Fruit fly (Drosophila melanogaster) whole organism, embryonic: ENCODE data around the gene CG34107.

Experiments used
- Ada2b ChIP-seq: fragments of 200-800 bp; sonication (Bioruptor generic); IDR thresholded peaks from 2 replicates; pipeline ENCODE4 v1.3.6; 2022; ENCODE audit warnings: missing biosample characterization, missing genetic modification characterization
- CG10543 ChIP-seq: fragments of 200-800 bp; sonication (Bioruptor generic); optimal IDR thresholded peaks from 3 replicates; lab custom pipeline; 2017; ENCODE audit warnings: missing biosample characterization, mild to moderate bottlenecking, missing genetic modification characterization, moderate library complexity
- CG1233 ChIP-seq: fragments of 200-800 bp; sonication (Bioruptor generic); optimal IDR thresholded peaks from 4 replicates; lab custom pipeline; 2018; ENCODE audit warnings: missing biosample characterization, mild to moderate bottlenecking, missing genetic modification characterization
- CG12769 ChIP-seq: fragments of 200-800 bp; sonication (Bioruptor generic); optimal IDR thresholded peaks from 2 replicates; lab custom pipeline; 2019; ENCODE audit warnings: missing biosample characterization, mild to moderate bottlenecking, missing genetic modification characterization, moderate library complexity
- CG13296 ChIP-seq: fragments of 200-800 bp; sonication (Bioruptor generic); optimal IDR thresholded peaks from 3 replicates; lab custom pipeline; 2018; ENCODE audit warnings: missing biosample characterization, mild to moderate bottlenecking, missing genetic modification characterization
- CG17328 ChIP-seq: fragments of 200-800 bp; sonication (Bioruptor generic); IDR thresholded peaks from 2 replicates; pipeline ENCODE4 v1.3.6; 2022; ENCODE audit warnings: missing biosample characterization, missing genetic modification characterization
- CG2678 ChIP-seq: fragments of 200-800 bp; sonication (Bioruptor generic); optimal IDR thresholded peaks from 3 replicates; lab custom pipeline; 2019; ENCODE audit warnings: missing biosample characterization, mild to moderate bottlenecking, missing genetic modification characterization, moderate library complexity
- CG30431 ChIP-seq: fragments of 200-800 bp; sonication (Bioruptor generic); optimal IDR thresholded peaks from 2 replicates; lab custom pipeline; 2017; ENCODE audit warnings: missing biosample characterization, missing genetic modification characterization
- CG3065 ChIP-seq: fragments of 200-800 bp; sonication (Bioruptor generic); optimal IDR thresholded peaks from 2 replicates; lab custom pipeline; 2016; ENCODE audit warnings: missing biosample characterization, missing genetic modification characterization
- CG33213 ChIP-seq: fragments of 200-800 bp; sonication (Bioruptor generic); optimal IDR thresholded peaks from 3 replicates; lab custom pipeline; 2016; ENCODE audit warnings: missing biosample characterization, missing genetic modification characterization
- CG42726 ChIP-seq: fragments of 200-800 bp; sonication (Bioruptor generic); IDR thresholded peaks from 2 replicates; pipeline ENCODE4 v1.3.6; 2022; ENCODE audit warnings: missing biosample characterization, missing genetic modification characterization; ENCODE audit not compliant: partially characterized antibody
- CG5953 ChIP-seq: fragments of 200-800 bp; sonication (Bioruptor generic); IDR thresholded peaks from 2 replicates; pipeline ENCODE4 v1.3.6; 2022; ENCODE audit warnings: missing biosample characterization, missing genetic modification characterization
- CG6689 ChIP-seq: fragments of 200-800 bp; sonication (Bioruptor generic); IDR thresholded peaks from 2 replicates; pipeline ENCODE4 v1.3.6; 2022; ENCODE audit warnings: missing biosample characterization, missing genetic modification characterization
- CG7357 ChIP-seq: fragments of 200-800 bp; sonication (Bioruptor generic); IDR thresholded peaks from 3 replicates; pipeline ENCODE4 v1.3.6; 2022; ENCODE audit warnings: missing biosample characterization, missing genetic modification characterization
- CG8388 ChIP-seq: fragments of 200-800 bp; sonication (Bioruptor generic); optimal IDR thresholded peaks from 2 replicates; lab custom pipeline; 2019; ENCODE audit warnings: missing biosample characterization, mild to moderate bottlenecking, missing genetic modification characterization, moderate library complexity
- CG9727 ChIP-seq: fragments of 200-800 bp; sonication (Bioruptor generic); optimal IDR thresholded peaks from 3 replicates; lab custom pipeline; 2017; ENCODE audit warnings: missing biosample characterization, mild to moderate bottlenecking, missing genetic modification characterization
- CG9797 ChIP-seq: fragments of 200-800 bp; sonication (Bioruptor generic); optimal IDR thresholded peaks from 3 replicates; lab custom pipeline; 2018; ENCODE audit warnings: missing biosample characterization, mild to moderate bottlenecking, missing genetic modification characterization
- Dll ChIP-seq: fragments of 200-800 bp; sonication (Bioruptor generic); IDR thresholded peaks from 4 replicates; pipeline ENCODE4 v1.3.6; 2022; ENCODE audit warnings: missing biosample characterization, missing genetic modification characterization; ENCODE audit not compliant: partially characterized antibody
- HLH4C ChIP-seq: fragments of 200-800 bp; sonication (Bioruptor generic); IDR thresholded peaks from 3 replicates; pipeline ENCODE4 v1.3.6; 2022; ENCODE audit warnings: missing biosample characterization, missing genetic modification characterization; ENCODE audit not compliant: partially characterized antibody
- HLHmδ ChIP-seq: fragments of 200-800 bp; sonication (Bioruptor generic); optimal IDR thresholded peaks from 2 replicates; lab custom pipeline; 2018; ENCODE audit warnings: missing biosample characterization, mild to moderate bottlenecking, missing genetic modification characterization, moderate library complexity
- Hr3 ChIP-seq: fragments of 200-800 bp; sonication (Bioruptor generic); optimal IDR thresholded peaks from 3 replicates; lab custom pipeline; 2016; ENCODE audit warnings: missing biosample characterization, missing genetic modification characterization
- Mad ChIP-seq: fragments of 200-800 bp; sonication (Bioruptor generic); optimal IDR thresholded peaks from 2 replicates; lab custom pipeline; 2016; ENCODE audit warnings: missing biosample characterization, missing genetic modification characterization
- NFAT ChIP-seq: fragments of 200-800 bp; sonication (Bioruptor generic); IDR thresholded peaks from 2 replicates; pipeline ENCODE4 v1.3.6; 2022; ENCODE audit warnings: missing biosample characterization, missing genetic modification characterization
- NK7.1 ChIP-seq: fragments of 200-800 bp; sonication (Bioruptor generic); optimal IDR thresholded peaks from 3 replicates; lab custom pipeline; 2016; ENCODE audit warnings: missing biosample characterization, missing genetic modification characterization
- PHDP ChIP-seq: fragments of 200-800 bp; sonication (Bioruptor generic); optimal IDR thresholded peaks from 3 replicates; lab custom pipeline; 2018; ENCODE audit warnings: missing biosample characterization, mild to moderate bottlenecking, missing genetic modification characterization, moderate library complexity
- Sry-β ChIP-seq: fragments of 200-800 bp; sonication (Bioruptor generic); optimal IDR thresholded peaks from 2 replicates; lab custom pipeline; 2018; ENCODE audit warnings: missing biosample characterization, mild to moderate bottlenecking, missing genetic modification characterization, moderate library complexity
- Sry-δ ChIP-seq: fragments of 200-800 bp; sonication (Bioruptor generic); optimal IDR thresholded peaks from 2 replicates; lab custom pipeline; 2016; ENCODE audit warnings: missing biosample characterization, missing genetic modification characterization
- Taf1 ChIP-seq: fragments of 200-800 bp; sonication (Bioruptor generic); IDR thresholded peaks from 2 replicates; pipeline ENCODE4 v1.3.6; 2022; ENCODE audit warnings: missing biosample characterization, missing genetic modification characterization
- Xbp1 ChIP-seq: fragments of 200-800 bp; sonication (Bioruptor generic); optimal IDR thresholded peaks from 3 replicates; lab custom pipeline; 2016; ENCODE audit warnings: missing biosample characterization, mild to moderate bottlenecking, missing genetic modification characterization
- aop ChIP-seq: fragments of 200-800 bp; sonication (Bioruptor generic); IDR thresholded peaks from 2 replicates; pipeline ENCODE4 v1.3.6; 2022; ENCODE audit warnings: missing biosample characterization, missing genetic modification characterization
- chn ChIP-seq: fragments of 200-800 bp; sonication (Bioruptor generic); optimal IDR thresholded peaks from 2 replicates; lab custom pipeline; 2016; ENCODE audit warnings: missing biosample characterization, missing genetic modification characterization
- crol ChIP-seq: fragments of 200-800 bp; sonication (Bioruptor generic); IDR thresholded peaks from 2 replicates; pipeline ENCODE4 v1.3.6; 2022; ENCODE audit warnings: missing biosample characterization, missing genetic modification characterization
- crp ChIP-seq, 2 experiments: fragments of 200-800 bp; sonication (Bioruptor generic); optimal IDR thresholded peaks; 2 replicates in 1 of 2; 3 replicates in 1 of 2; lab custom pipeline; 2017; ENCODE audit warnings: missing biosample characterization in 2 of 2, missing genetic modification characterization in 2 of 2, mild to moderate bottlenecking in 1 of 2, moderate library complexity in 1 of 2
- dan ChIP-seq: fragments of 200-800 bp; sonication (Bioruptor generic); IDR thresholded peaks from 2 replicates; pipeline ENCODE4 v1.3.6; 2022; ENCODE audit warnings: missing biosample characterization, missing genetic modification characterization
- dpn ChIP-seq, 2 experiments: fragments of 200-800 bp; sonication (Bioruptor generic); optimal IDR thresholded peaks; 3 replicates each; lab custom pipeline; 2016; ENCODE audit warnings: missing biosample characterization in 2 of 2, missing genetic modification characterization in 2 of 2
- esg ChIP-seq: fragments of 200-800 bp; sonication (Bioruptor generic); conservative IDR thresholded peaks from 2 replicates; pipeline ENCODE4 v1.3.6; 2022; ENCODE audit warnings: missing biosample characterization, missing genetic modification characterization
- ewg ChIP-seq: fragments of 200-800 bp; sonication (Bioruptor generic); optimal IDR thresholded peaks from 3 replicates; lab custom pipeline; 2017; ENCODE audit warnings: mild to moderate bottlenecking, missing biosample characterization, missing genetic modification reagents, missing genetic modification characterization
- ham ChIP-seq: fragments of 200-800 bp; sonication (Bioruptor generic); IDR thresholded peaks from 2 replicates; pipeline ENCODE4 v1.3.6; 2022; ENCODE audit warnings: missing biosample characterization, missing genetic modification characterization
- kni ChIP-seq: fragments of 200-800 bp; sonication (Bioruptor generic); optimal IDR thresholded peaks from 3 replicates; lab custom pipeline; 2017; ENCODE audit warnings: mild to moderate bottlenecking, missing biosample characterization, missing genetic modification reagents, missing genetic modification characterization
- lov ChIP-seq, 2 experiments: fragments of 200-800 bp in 1 of 2; fragments of >200 bp in 1 of 2; sonication (Bioruptor generic) in 1 of 2; IDR thresholded peaks in 1 of 2; optimal IDR thresholded peaks in 1 of 2; 2 replicates in 1 of 2; 3 replicates in 1 of 2; pipeline versions ENCODE4 v1.3.6 to Lab custom; 2017 to 2022; ENCODE audit warnings: missing biosample characterization in 1 of 2, missing genetic modification characterization in 1 of 2
- nerfin-1 ChIP-seq: fragments of 200-800 bp; sonication (Bioruptor generic); optimal IDR thresholded peaks from 3 replicates; lab custom pipeline; 2019; ENCODE audit warnings: missing biosample characterization, mild to moderate bottlenecking, missing genetic modification characterization, moderate library complexity
- otp ChIP-seq: fragments of 200-800 bp; sonication (Bioruptor generic); IDR thresholded peaks from 3 replicates; pipeline ENCODE4, ENCODE4 v1.3.6; 2022; ENCODE audit warnings: missing biosample characterization, missing genetic modification characterization
- p53 ChIP-seq: fragments of 200-800 bp; sonication (Bioruptor generic); optimal IDR thresholded peaks from 2 replicates; lab custom pipeline; 2016; ENCODE audit warnings: missing biosample characterization, missing genetic modification characterization
- peb ChIP-seq: fragments of 200-800 bp; sonication (Bioruptor generic); IDR thresholded peaks from 2 replicates; pipeline ENCODE4 v1.3.6; 2022; ENCODE audit warnings: missing biosample characterization, missing genetic modification characterization
- pzg ChIP-seq: fragments of 200-800 bp; sonication (Bioruptor generic); optimal IDR thresholded peaks from 3 replicates; lab custom pipeline; 2018; ENCODE audit warnings: missing biosample characterization, mild to moderate bottlenecking, missing genetic modification characterization, moderate library complexity
- salm ChIP-seq: fragments of 200-800 bp; sonication (Bioruptor generic); optimal IDR thresholded peaks from 2 replicates; lab custom pipeline; 2018; ENCODE audit warnings: missing biosample characterization, mild to moderate bottlenecking, missing genetic modification characterization
- stwl ChIP-seq: fragments of 200-800 bp; sonication (Bioruptor generic); optimal IDR thresholded peaks from 3 replicates; lab custom pipeline; 2018; ENCODE audit warnings: missing biosample characterization, mild to moderate bottlenecking, missing genetic modification characterization, moderate library complexity
- sug ChIP-seq: fragments of 200-800 bp; optimal IDR thresholded peaks from 2 replicates; lab custom pipeline; 2019; ENCODE audit warnings: missing biosample characterization, mild to moderate bottlenecking, missing genetic modification characterization, moderate library complexity
- tap ChIP-seq: fragments of 200-800 bp; optimal IDR thresholded peaks from 3 replicates; lab custom pipeline; 2019; ENCODE audit warnings: missing biosample characterization, mild to moderate bottlenecking, missing genetic modification characterization, moderate library complexity
- tx ChIP-seq: fragments of 200-800 bp; sonication (Bioruptor generic); optimal IDR thresholded peaks from 2 replicates; lab custom pipeline; 2016; ENCODE audit warnings: missing biosample characterization, missing genetic modification characterization
- unc-4 ChIP-seq: fragments of 200-800 bp; sonication (Bioruptor generic); IDR thresholded peaks from 2 replicates; pipeline ENCODE4 v1.3.6; 2022; ENCODE audit warnings: missing biosample characterization, missing genetic modification characterization; ENCODE audit not compliant: partially characterized antibody

The CG34107 gene

dm6 chr3R:10203554-10203953 lies 21.2 kb upstream of the CG34107 start (continued):
- TF ChIP-seq Dll (GFP tag; lab: Robert Waterston, UW) (no peak), ewg (GFP tag; lab: Kevin White, UChicago) (no peak), unc-4 (no peak), CG3065 (GFP tag; lab: Kevin White, UChicago) (no peak), aop (no peak), otp (no peak), CG13296 (no peak), NFAT (GFP tag; lab: Robert Waterston, UW) (no peak), esg (GFP tag; lab: Robert Waterston, UW) (no peak), ham (no peak), crp (GFP tag; optimal IDR thresholded peaks at IDR 0.05; lab: Kevin White, UChicago) (no peak), peb (no peak), p53 (GFP tag; lab: Kevin White, UChicago) (no peak), CG10543 (no peak), CG7357 (GFP tag; lab: Robert Waterston, UW) (no peak), salm (tag; lab: Kevin White, UChicago) (no peak), CG5953 (no peak), nerfin-1 (tag; lab: Kevin White, UChicago) (peak; percentile 23), crol (GFP tag; lab: Robert Waterston, UW) (no peak), dan (no peak), Sry-β (GFP tag; lab: Kevin White, UChicago) (no peak), lov (optimal IDR thresholded peaks at IDR 0.05; lab: Kevin White, UChicago) (no peak), lov (GFP tag; IDR thresholded peaks at IDR 0.05; lab: Robert Waterston, UW) (0 out of 3 replicates have a peak, but pooled peaks have one; percentile 46), PHDP (tag; lab: Kevin White, UChicago) (peak; percentile 49), sug (tag; lab: Kevin White, UChicago) (no peak), CG1233 (GFP tag; lab: Kevin White, UChicago) (peak; percentile 35), chn (peak; percentile 8), Hr3 (no peak), CG12769 (tag; lab: Kevin White, UChicago) (no peak), CG6689 (GFP tag; lab: Robert Waterston, UW) (no peak), dpn (GFP tag; optimal IDR thresholded peaks at IDR 0.05; lab: Kevin White, UChicago) (peak; percentile 31 to 33), CG2678 (tag; lab: Kevin White, UChicago) (no peak), Xbp1 (peak; percentile 43), stwl (tag; lab: Kevin White, UChicago) (peak; percentile 73), kni (GFP tag; lab: Kevin White, UChicago) (no peak), CG33213 (GFP tag; lab: Kevin White, UChicago) (peak; percentile 38), pzg (no peak), tx (GFP tag; lab: Kevin White, UChicago) (no peak), NK7.1 (no peak), CG42726 (GFP tag; lab: Robert Waterston, UW) (no peak), CG8388 (GFP tag; lab: Kevin White, UChicago) (peak; percentile 79), Mad (GFP tag; lab: Kevin White, UChicago) (no peak), Sry-δ (GFP tag; lab: Kevin White, UChicago) (no peak), CG17328 (peak; percentile 38; the same call in 1 of the 2 replicates), Ada2b (GFP tag; lab: Robert Waterston, UW) (no peak), CG9797 (GFP tag; lab: Kevin White, UChicago) (no peak), CG9727 (GFP tag; lab: Kevin White, UChicago) (peak; percentile 39), CG30431 (no peak), Taf1 (no peak), HLHmδ (GFP tag; lab: Kevin White, UChicago) (no peak), HLH4C (GFP tag; lab: Robert Waterston, UW) (no peak), tap (no peak)
